Worm (Caenorhabditis elegans): ENCODE data around the gene gex-2.

DNA sequence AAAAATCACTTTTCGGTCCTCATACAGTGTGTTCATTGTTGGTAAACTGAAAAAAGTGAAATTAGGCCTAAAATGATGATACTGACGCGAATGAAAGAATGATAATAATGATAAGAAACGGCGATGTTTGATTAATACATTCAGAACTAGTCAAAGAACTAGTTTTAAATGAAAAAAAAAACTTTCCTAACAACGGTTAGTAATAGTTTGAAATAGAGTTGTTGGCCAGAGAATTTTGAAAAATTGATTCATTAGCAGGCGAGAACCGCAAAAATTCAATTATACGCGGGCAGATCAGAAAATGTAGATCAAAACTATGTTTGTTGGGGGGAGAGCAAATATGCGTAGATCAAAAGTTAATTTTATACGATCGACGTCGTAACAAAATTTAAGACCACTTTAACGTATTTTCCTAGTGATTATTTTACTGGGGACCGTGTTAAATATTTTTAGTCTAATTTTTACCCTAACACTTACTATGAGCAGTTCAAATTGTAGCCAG, 1.7 kb upstream of the gex-2 start, which contains the start of gene F56A11.5:
- no peak for TF ChIP-seq W03F9.2 (tag; optimal IDR thresholded peaks at IDR 0.05)
- TF ChIP-seq dao-5 (tag; optimal IDR thresholded peaks at IDR 0.05), result no peak
- TF ChIP-seq him-1 (tag; optimal IDR thresholded peaks at IDR 0.05), result no peak
